Fruit fly (Drosophila melanogaster) whole organism, embryonic: Measurements from ENCODE around the gene CG32246.

ENCODE experiments used
- Asciz ChIP-seq: fragments of 200-800 bp; sonication (Bioruptor generic); optimal IDR thresholded peaks from 2 replicates; lab custom pipeline; 2017; ENCODE audit warnings: missing biosample characterization, mild to moderate bottlenecking, missing genetic modification characterization, missing genetic modification reagents
- Bteb2 ChIP-seq: fragments of 200-800 bp; sonication (Bioruptor generic); optimal IDR thresholded peaks from 2 replicates; lab custom pipeline; 2016; ENCODE audit warnings: missing biosample characterization, missing genetic modification characterization
- CG11247 ChIP-seq: fragments of 200-800 bp; sonication (Bioruptor generic); IDR thresholded peaks from 2 replicates; pipeline ENCODE4 v1.3.6; 2022; ENCODE audit warnings: missing biosample characterization, missing genetic modification characterization
- CG11456 ChIP-seq: fragments of 200-800 bp; sonication (Bioruptor generic); IDR thresholded peaks from 3 replicates; pipeline ENCODE4 v1.3.6; 2022; ENCODE audit warnings: missing biosample characterization, missing genetic modification characterization
- CG17359 ChIP-seq: fragments of 200-800 bp; sonication (Bioruptor generic); optimal IDR thresholded peaks from 3 replicates; lab custom pipeline; 2018; ENCODE audit warnings: missing biosample characterization, mild to moderate bottlenecking, missing genetic modification characterization, moderate library complexity
- CG17612 ChIP-seq: fragments of 200-800 bp; sonication (Bioruptor generic); IDR thresholded peaks from 2 replicates; pipeline ENCODE4 v1.3.6; 2022; ENCODE audit warnings: missing biosample characterization, missing genetic modification characterization
- CG18764 ChIP-seq: fragments of 200-800 bp; sonication (Bioruptor generic); optimal IDR thresholded peaks from 3 replicates; lab custom pipeline; 2016; ENCODE audit warnings: missing biosample characterization, missing genetic modification characterization
- CG30431 ChIP-seq: fragments of 200-800 bp; sonication (Bioruptor generic); optimal IDR thresholded peaks from 2 replicates; lab custom pipeline; 2017; ENCODE audit warnings: missing biosample characterization, missing genetic modification characterization
- CG34422 ChIP-seq: fragments of 200-800 bp; sonication (Bioruptor generic); IDR thresholded peaks from 3 replicates; pipeline ENCODE4 v1.3.6; 2022; ENCODE audit warnings: missing biosample characterization, missing genetic modification characterization
- CG6683 ChIP-seq: fragments of 200-800 bp; sonication (Bioruptor generic); optimal IDR thresholded peaks from 2 replicates; lab custom pipeline; 2017; ENCODE audit warnings: missing biosample characterization, mild to moderate bottlenecking, missing genetic modification characterization, missing genetic modification reagents
- CG6689 ChIP-seq: fragments of 200-800 bp; sonication (Bioruptor generic); IDR thresholded peaks from 2 replicates; pipeline ENCODE4 v1.3.6; 2022; ENCODE audit warnings: missing biosample characterization, missing genetic modification characterization
- CG9437 ChIP-seq: fragments of 200-800 bp; sonication (Bioruptor generic); optimal IDR thresholded peaks from 2 replicates; lab custom pipeline; 2018; ENCODE audit warnings: missing biosample characterization, mild to moderate bottlenecking, missing genetic modification characterization
- CG9609 ChIP-seq: fragments of 200-800 bp; sonication (Bioruptor generic); optimal IDR thresholded peaks from 3 replicates; lab custom pipeline; 2016; ENCODE audit warnings: missing biosample characterization, missing genetic modification characterization
- CHES-1-like ChIP-seq: fragments of 200-800 bp; sonication (Bioruptor generic); optimal IDR thresholded peaks from 2 replicates; lab custom pipeline; 2016; ENCODE audit warnings: missing biosample characterization, missing genetic modification characterization
- Dip2 ChIP-seq: fragments of 200-800 bp; sonication (Bioruptor generic); IDR thresholded peaks from 2 replicates; pipeline ENCODE4 v1.3.6; 2022; ENCODE audit warnings: missing biosample characterization, missing genetic modification characterization
- Doc2 ChIP-seq: fragments of 200-800 bp; sonication (Bioruptor generic); IDR thresholded peaks from 2 replicates; pipeline ENCODE4 v1.3.6; 2022; ENCODE audit warnings: missing biosample characterization, missing genetic modification characterization
- Gsc ChIP-seq: fragments of 200-800 bp; sonication (Bioruptor generic); IDR thresholded peaks from 2 replicates; pipeline ENCODE4 v1.3.6; 2022; ENCODE audit warnings: missing biosample characterization, missing genetic modification characterization
- H15 ChIP-seq: fragments of 200-800 bp; sonication (Bioruptor generic); IDR thresholded peaks from 3 replicates; pipeline ENCODE4 v1.3.6; 2022; ENCODE audit warnings: missing biosample characterization, missing genetic modification characterization
- H2.0 ChIP-seq: fragments of 200-800 bp; sonication (Bioruptor generic); IDR thresholded peaks from 2 replicates; pipeline ENCODE4 v1.3.6; 2022; ENCODE audit warnings: missing biosample characterization, missing genetic modification characterization
- HHEX ChIP-seq: fragments of 200-800 bp; sonication (Bioruptor generic); optimal IDR thresholded peaks from 3 replicates; lab custom pipeline; 2017; ENCODE audit warnings: missing biosample characterization, mild to moderate bottlenecking, missing genetic modification characterization, missing genetic modification reagents
- HLH3B ChIP-seq: fragments of 200-800 bp; sonication (Bioruptor generic); IDR thresholded peaks from 2 replicates; pipeline ENCODE4 v1.3.6; 2022; ENCODE audit warnings: missing biosample characterization, missing genetic modification characterization
- Hey ChIP-seq: fragments of 200-800 bp; sonication (Bioruptor generic); optimal IDR thresholded peaks from 3 replicates; lab custom pipeline; 2018; ENCODE audit warnings: missing biosample characterization, mild to moderate bottlenecking, missing genetic modification characterization
- Opbp ChIP-seq: fragments of 200-800 bp; sonication (Bioruptor generic); IDR thresholded peaks from 3 replicates; pipeline ENCODE4 v1.3.6; 2022; ENCODE audit warnings: missing biosample characterization, missing genetic modification characterization; ENCODE audit not compliant: partially characterized antibody
- Sry-β ChIP-seq: fragments of 200-800 bp; sonication (Bioruptor generic); optimal IDR thresholded peaks from 2 replicates; lab custom pipeline; 2018; ENCODE audit warnings: missing biosample characterization, mild to moderate bottlenecking, missing genetic modification characterization, moderate library complexity
- ac ChIP-seq: fragments of 200-800 bp; sonication (Bioruptor generic); optimal IDR thresholded peaks from 3 replicates; lab custom pipeline; 2017; ENCODE audit warnings: missing biosample characterization, mild to moderate bottlenecking, missing genetic modification characterization
- ash1 ChIP-seq: fragments of 200-800 bp; sonication (Bioruptor generic); optimal IDR thresholded peaks from 2 replicates; lab custom pipeline; 2018; ENCODE audit warnings: missing biosample characterization, mild to moderate bottlenecking, missing genetic modification characterization
- cas ChIP-seq: fragments of 200-800 bp; sonication (Bioruptor generic); IDR thresholded peaks from 2 replicates; pipeline ENCODE4 v1.3.6; 2022; ENCODE audit warnings: missing biosample characterization, missing genetic modification characterization
- caup ChIP-seq: fragments of 200-800 bp; sonication (Bioruptor generic); optimal IDR thresholded peaks from 3 replicates; lab custom pipeline; 2017; ENCODE audit warnings: missing biosample characterization, mild to moderate bottlenecking, missing genetic modification characterization, moderate library complexity; ENCODE audit not compliant: severe bottlenecking
- crc ChIP-seq: fragments of 200-800 bp; sonication (Bioruptor generic); optimal IDR thresholded peaks from 2 replicates; lab custom pipeline; 2016; ENCODE audit warnings: missing biosample characterization, missing genetic modification characterization
- gfzf ChIP-seq: fragments of 200-800 bp; sonication (Bioruptor generic); optimal IDR thresholded peaks from 2 replicates; lab custom pipeline; 2016; ENCODE audit warnings: missing biosample characterization, mild to moderate bottlenecking, missing genetic modification characterization, moderate library complexity
- gsb ChIP-seq: fragments of 200-800 bp; sonication (Bioruptor generic); IDR thresholded peaks from 2 replicates; pipeline ENCODE4 v1.3.6; 2022; ENCODE audit warnings: missing biosample characterization, missing genetic modification characterization
- luna ChIP-seq: fragments of 200-800 bp; sonication (Bioruptor generic); optimal IDR thresholded peaks from 2 replicates; lab custom pipeline; 2016; ENCODE audit warnings: missing biosample characterization, missing genetic modification characterization
- mirr ChIP-seq: fragments of 200-800 bp; sonication (Bioruptor generic); optimal IDR thresholded peaks from 3 replicates; lab custom pipeline; 2018; ENCODE audit warnings: missing biosample characterization, mild to moderate bottlenecking, missing genetic modification characterization
- nom ChIP-seq: fragments of 200-800 bp; sonication (Bioruptor generic); optimal IDR thresholded peaks from 2 replicates; lab custom pipeline; 2017; ENCODE audit warnings: missing biosample characterization, missing genetic modification characterization, mild to moderate bottlenecking, moderate library complexity, missing genetic modification reagents
- otp ChIP-seq: fragments of 200-800 bp; sonication (Bioruptor generic); IDR thresholded peaks from 3 replicates; pipeline ENCODE4, ENCODE4 v1.3.6; 2022; ENCODE audit warnings: missing biosample characterization, missing genetic modification characterization
- pfk ChIP-seq: fragments of 200-800 bp; sonication (Bioruptor generic); optimal IDR thresholded peaks from 2 replicates; lab custom pipeline; 2018; ENCODE audit warnings: missing biosample characterization, mild to moderate bottlenecking, missing genetic modification characterization, moderate library complexity
- pros ChIP-seq: fragments of 200-800 bp; sonication (Bioruptor generic); optimal IDR thresholded peaks from 3 replicates; lab custom pipeline; 2019; ENCODE audit warnings: missing biosample characterization, mild to moderate bottlenecking, missing genetic modification characterization, moderate library complexity
- ro ChIP-seq: fragments of 200-800 bp; sonication (Bioruptor generic); IDR thresholded peaks from 2 replicates; pipeline ENCODE4 v1.3.6; 2022; ENCODE audit warnings: missing biosample characterization, missing genetic modification characterization
- salm ChIP-seq: fragments of 200-800 bp; sonication (Bioruptor generic); optimal IDR thresholded peaks from 2 replicates; lab custom pipeline; 2018; ENCODE audit warnings: missing biosample characterization, mild to moderate bottlenecking, missing genetic modification characterization
- seq ChIP-seq: fragments of 200-800 bp; sonication (Bioruptor generic); IDR thresholded peaks from 2 replicates; pipeline ENCODE4 v1.3.6; 2022; ENCODE audit warnings: missing biosample characterization, missing genetic modification characterization
- slp2 ChIP-seq: fragments of 200-800 bp; sonication (Bioruptor generic); optimal IDR thresholded peaks from 2 replicates; lab custom pipeline; 2016; ENCODE audit warnings: missing biosample characterization, missing genetic modification characterization
- sob ChIP-seq: fragments of 200-800 bp; sonication (Bioruptor generic); IDR thresholded peaks from 2 replicates; pipeline ENCODE4 v1.3.6; 2022; ENCODE audit warnings: missing biosample characterization, missing genetic modification characterization
- ttk ChIP-seq: fragments of 200-800 bp; sonication (Bioruptor generic); IDR thresholded peaks from 2 replicates; pipeline ENCODE4 v2.1.2; 2022; ENCODE audit warnings: missing biosample characterization, missing genetic modification characterization
- unpg ChIP-seq: fragments of 200-800 bp; sonication (Bioruptor generic); optimal IDR thresholded peaks from 3 replicates; lab custom pipeline; 2018; ENCODE audit warnings: missing biosample characterization, mild to moderate bottlenecking, missing genetic modification characterization, moderate library complexity
- vnd ChIP-seq: fragments of 200-800 bp; sonication (Bioruptor generic); IDR thresholded peaks from 3 replicates; pipeline ENCODE4 v1.3.6; 2022; ENCODE audit warnings: missing biosample characterization, missing genetic modification characterization; ENCODE audit not compliant: partially characterized antibody
- zen2 ChIP-seq: fragments of 200-800 bp; sonication (Bioruptor generic); IDR thresholded peaks from 3 replicates; pipeline ENCODE4 v1.3.6; 2022; ENCODE audit warnings: missing biosample characterization, missing genetic modification characterization; ENCODE audit not compliant: partially characterized antibody

CG32246 gene

DNA sequence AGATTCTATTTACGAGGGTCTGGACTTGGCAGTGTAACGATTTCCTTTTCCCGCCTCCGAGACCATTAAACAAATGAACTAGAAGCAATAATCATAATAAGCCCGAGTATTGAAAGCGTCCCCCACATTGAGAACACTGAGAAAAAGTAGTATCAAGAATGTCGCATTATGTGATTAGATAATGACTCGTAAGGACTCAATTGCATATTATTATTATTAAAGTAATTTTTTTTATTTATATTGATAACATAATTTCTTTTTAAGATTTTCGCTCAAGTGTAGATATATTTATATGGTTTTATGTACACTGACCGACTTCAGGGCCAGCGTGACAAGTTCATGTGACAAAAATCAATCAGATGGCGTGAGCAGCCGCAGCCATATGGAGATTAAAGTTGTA is 17.6 kb upstream of the CG32246 start (continued):
- TF ChIP-seq CG17359 (tag; lab: Kevin White, UChicago) (peak; percentile 40), luna (GFP tag; lab: Kevin White, UChicago) (no peak), vnd (no peak), gfzf (GFP tag; lab: Kevin White, UChicago) (no peak), Asciz (no peak), ac (GFP tag; lab: Kevin White, UChicago) (no peak), seq (GFP tag; lab: Robert Waterston, UW) (no peak), H2.0 (GFP tag; lab: Robert Waterston, UW) (peak; percentile 35; the same call in 1 of the 2 replicates), CG6689 (peak; percentile 52), mirr (no peak), nom (GFP tag; lab: Kevin White, UChicago) (no peak), Hey (no peak), CG11456 (GFP tag; lab: Robert Waterston, UW) (no peak; the same call in 2 of the 3 replicates), ash1 (GFP tag; lab: Kevin White, UChicago) (no peak), zen2 (GFP tag; lab: Robert Waterston, UW) (no peak), CG9437 (GFP tag; lab: Kevin White, UChicago) (peak; percentile 23), ttk (GFP tag; lab: Robert Waterston, UW) (no peak), slp2 (GFP tag; lab: Kevin White, UChicago) (no peak), Opbp (GFP tag; lab: Robert Waterston, UW) (no peak), CG17612 (no peak), HLH3B (GFP tag; lab: Robert Waterston, UW) (0 out of 2 replicates have a peak, but pooled peaks have one; percentile 30), Gsc (no peak), caup (peak; percentile 37), Sry-β (GFP tag; lab: Kevin White, UChicago) (no peak), Dip2 (GFP tag; lab: Robert Waterston, UW) (no peak), CG18764 (GFP tag; lab: Kevin White, UChicago) (no peak), H15 (no peak), pros (GFP tag; lab: Kevin White, UChicago) (no peak), CG6683 (peak; percentile 17), crc (GFP tag; lab: Kevin White, UChicago) (no peak), Bteb2 (GFP tag; lab: Kevin White, UChicago) (no peak), unpg (GFP tag; lab: Kevin White, UChicago) (peak; percentile 69), otp (no peak), Doc2 (GFP tag; lab: Robert Waterston, UW) (no peak), cas (GFP tag; lab: Robert Waterston, UW) (no peak), CHES-1-like (GFP tag; lab: Kevin White, UChicago) (no peak), sob (GFP tag; lab: Robert Waterston, UW) (peak; percentile 78), ro (GFP tag; lab: Robert Waterston, UW) (no peak), salm (tag; lab: Kevin White, UChicago) (no peak), CG34422 (0 out of 3 replicates have a peak, but pooled peaks have one; percentile 50), CG11247 (peak; percentile 57; the same call in 1 of the 2 replicates), HHEX (GFP tag; lab: Kevin White, UChicago) (peak; percentile 48), CG9609 (GFP tag; lab: Kevin White, UChicago) (no peak), gsb (GFP tag; lab: Robert Waterston, UW) (no peak), CG30431 (GFP tag; lab: Kevin White, UChicago) (no peak), pfk (GFP tag; lab: Kevin White, UChicago) (no peak)
